Worm (Caenorhabditis elegans) whole organism, L3 larva: Measurements from ENCODE around the gene ZK1098.11.

Experiments used
- R02D3.7 ChIP-seq: fragments of 150-350 bp; optimal IDR thresholded peaks from 2 replicates; lab custom pipeline; 2014; ENCODE audit warnings: missing biosample characterization, missing genetic modification characterization
- ZK546.5 ChIP-seq: sonication (generic microtip); optimal IDR thresholded peaks from 2 replicates; lab custom pipeline; 2017; ENCODE audit warnings: missing biosample characterization, missing genetic modification characterization
- ama-1 ChIP-seq: fragments of 150-350 bp; optimal IDR thresholded peaks from 2 replicates; lab custom pipeline; 2018
- ceh-16 ChIP-seq: sonication (generic microtip); optimal IDR thresholded peaks from 2 replicates; lab custom pipeline; 2017; ENCODE audit warnings: missing biosample characterization, missing genetic modification characterization
- ceh-82 ChIP-seq: fragments of 150-350 bp; optimal IDR thresholded peaks from 2 replicates; lab custom pipeline; 2014; ENCODE audit warnings: missing biosample characterization, missing genetic modification characterization
- ceh-9 ChIP-seq: sonication (generic microtip); optimal IDR thresholded peaks from 2 replicates; lab custom pipeline; 2018; ENCODE audit warnings: missing biosample characterization, missing genetic modification characterization
- egl-27 ChIP-seq: sonication (generic microtip); optimal IDR thresholded peaks from 4 replicates; lab custom pipeline; 2017; ENCODE audit warnings: missing biosample characterization, missing genetic modification reagents, missing genetic modification characterization
- elt-1 ChIP-seq: fragments of 150-350 bp; optimal IDR thresholded peaks from 2 replicates; lab custom pipeline; 2014; ENCODE audit warnings: missing biosample characterization, missing genetic modification characterization
- elt-2 ChIP-seq: sonication (generic microtip); optimal IDR thresholded peaks from 2 replicates; lab custom pipeline; 2016; ENCODE audit warnings: missing genetic modification reagents, mild to moderate bottlenecking, missing genetic modification characterization, missing compliant biosample characterization
- elt-3 ChIP-seq, 3 experiments: fragments of 150-350 bp in 1 of 3; sonication (generic microtip) in 2 of 3; optimal IDR thresholded peaks; 2 replicates in 2 of 3; 4 replicates in 1 of 3; lab custom pipeline; 2014 to 2017; ENCODE audit warnings: missing biosample characterization in 3 of 3, missing genetic modification characterization in 3 of 3
- eor-1 ChIP-seq, 2 experiments: fragments of 150-350 bp; optimal IDR thresholded peaks; 2 replicates each; lab custom pipeline; 2014 to 2018; ENCODE audit warnings: missing biosample characterization in 2 of 2, missing genetic modification characterization in 2 of 2
- fkh-10 ChIP-seq: sonication (generic microtip); optimal IDR thresholded peaks from 2 replicates; lab custom pipeline; 2017; ENCODE audit warnings: missing biosample characterization, missing genetic modification reagents, missing genetic modification characterization
- fkh-2 ChIP-seq: fragments of 150-350 bp; optimal IDR thresholded peaks from 2 replicates; lab custom pipeline; 2014; ENCODE audit warnings: missing biosample characterization, missing genetic modification reagents, missing genetic modification characterization
- fos-1 ChIP-seq: fragments of 150-350 bp; optimal IDR thresholded peaks from 2 replicates; lab custom pipeline; 2014; ENCODE audit warnings: missing biosample characterization, missing genetic modification characterization
- hmg-11 ChIP-seq: sonication (generic microtip); optimal IDR thresholded peaks from 2 replicates; lab custom pipeline; 2016; ENCODE audit warnings: missing genetic modification characterization, missing compliant biosample characterization
- jun-1 ChIP-seq: fragments of 150-350 bp; optimal IDR thresholded peaks from 2 replicates; lab custom pipeline; 2014; ENCODE audit warnings: missing biosample characterization, missing genetic modification reagents, missing genetic modification characterization
- lin-15B ChIP-seq: fragments of 150-350 bp; optimal IDR thresholded peaks from 2 replicates; lab custom pipeline; 2014; ENCODE audit warnings: missing biosample characterization, missing genetic modification characterization
- lin-39 ChIP-seq: fragments of 150-350 bp; optimal IDR thresholded peaks from 2 replicates; lab custom pipeline; 2018; ENCODE audit warnings: missing biosample characterization, missing genetic modification reagents, missing genetic modification characterization
- lsy-12 ChIP-seq: sonication (generic microtip); optimal IDR thresholded peaks from 2 replicates; lab custom pipeline; 2016; ENCODE audit warnings: mild to moderate bottlenecking, missing genetic modification characterization, missing compliant biosample characterization
- nfya-1 ChIP-seq: sonication (generic microtip); optimal IDR thresholded peaks from 2 replicates; lab custom pipeline; 2017; ENCODE audit warnings: missing genetic modification characterization, mild to moderate bottlenecking, missing compliant biosample characterization, antibody characterized with exemption, moderate library complexity; ENCODE audit not compliant: insufficient read depth
- nhr-11 ChIP-seq: fragments of 150-350 bp; optimal IDR thresholded peaks from 2 replicates; lab custom pipeline; 2014; ENCODE audit warnings: missing biosample characterization, missing genetic modification characterization
- nhr-12 ChIP-seq: fragments of 150-350 bp; optimal IDR thresholded peaks from 2 replicates; lab custom pipeline; 2014; ENCODE audit warnings: missing biosample characterization, missing genetic modification characterization
- nhr-23 ChIP-seq: fragments of 150-350 bp; optimal IDR thresholded peaks from 2 replicates; lab custom pipeline; 2014; ENCODE audit warnings: missing biosample characterization, missing genetic modification reagents, missing genetic modification characterization
- nhr-237 ChIP-seq: fragments of 150-350 bp; optimal IDR thresholded peaks from 2 replicates; lab custom pipeline; 2014; ENCODE audit warnings: missing biosample characterization, missing genetic modification characterization
- nhr-28 ChIP-seq: fragments of 150-350 bp; optimal IDR thresholded peaks from 2 replicates; lab custom pipeline; 2014; ENCODE audit warnings: missing biosample characterization, missing genetic modification characterization
- nhr-67 ChIP-seq: fragments of 150-350 bp; optimal IDR thresholded peaks from 2 replicates; lab custom pipeline; 2014; ENCODE audit warnings: missing biosample characterization, missing genetic modification characterization
- nhr-76 ChIP-seq: fragments of 150-350 bp; sonication (generic microtip); optimal IDR thresholded peaks from 5 replicates; lab custom pipeline; 2014; ENCODE audit warnings: missing biosample characterization, missing genetic modification characterization
- nhr-77 ChIP-seq: fragments of 150-350 bp; optimal IDR thresholded peaks from 2 replicates; lab custom pipeline; 2014; ENCODE audit warnings: missing biosample characterization, missing genetic modification characterization
- pha-4 ChIP-seq: fragments of 150-350 bp; optimal IDR thresholded peaks from 2 replicates; lab custom pipeline; 2014; ENCODE audit warnings: missing biosample characterization, missing genetic modification reagents, missing genetic modification characterization
- sea-2 ChIP-seq: fragments of 150-350 bp; sonication (generic microtip); optimal IDR thresholded peaks from 4 replicates; lab custom pipeline; 2014; ENCODE audit warnings: missing biosample characterization, missing genetic modification reagents, missing genetic modification characterization
- skn-1 ChIP-seq: fragments of 150-350 bp; optimal IDR thresholded peaks from 2 replicates; lab custom pipeline; 2014; ENCODE audit warnings: missing biosample characterization, missing genetic modification characterization
- snpc-4 ChIP-seq: fragments of 150-350 bp; optimal IDR thresholded peaks from 2 replicates; lab custom pipeline; 2014; ENCODE audit warnings: missing biosample characterization, missing genetic modification characterization
- tbx-2 ChIP-seq: sonication (generic microtip); optimal IDR thresholded peaks from 2 replicates; lab custom pipeline; 2016; ENCODE audit warnings: mild to moderate bottlenecking, missing genetic modification characterization, missing compliant biosample characterization
- unc-39 ChIP-seq: sonication (generic microtip); optimal IDR thresholded peaks from 4 replicates; lab custom pipeline; 2017; ENCODE audit warnings: missing biosample characterization, missing genetic modification characterization
- unc-62 ChIP-seq: fragments of 150-350 bp; sonication (generic microtip); optimal IDR thresholded peaks from 4 replicates; lab custom pipeline; 2014; ENCODE audit warnings: missing biosample characterization, missing genetic modification reagents, missing genetic modification characterization
- ztf-4 ChIP-seq: fragments of 150-350 bp; optimal IDR thresholded peaks from 2 replicates; lab custom pipeline; 2014; ENCODE audit warnings: missing biosample characterization, missing genetic modification characterization

Gene ZK1098.11

ce11 chrIII:9558463-9558862, 2.1 kb downstream of the ZK1098.11 start, which contains the start of gene C48B4.6:
Gene C48B4.6 (minus strand): TSS chrIII:9558563.
- no peak for TF ChIP-seq elt-2 (tag; lab: Kevin White, UChicago)
- TF ChIP-seq ZK546.5 (tag; lab: Kevin White, UChicago), result no peak
- TF ChIP-seq fos-1 (tag; lab: Kevin White, UChicago), result no peak
- no peak for TF ChIP-seq ama-1 (lab: Kevin White, UChicago)
- TF ChIP-seq nhr-28, result no peak
- TF ChIP-seq ceh-16 (tag; lab: Kevin White, UChicago), result no peak
- TF ChIP-seq fkh-2 (tag; lab: Kevin White, UChicago), result no peak
- no peak for TF ChIP-seq nhr-23 (tag; lab: Kevin White, UChicago)
- TF ChIP-seq nhr-77 (tag; lab: Kevin White, UChicago), result no peak
- no peak for TF ChIP-seq ztf-4
- TF ChIP-seq ceh-82 (tag; lab: Kevin White, UChicago), result no peak
- no peak for TF ChIP-seq R02D3.7 (tag; lab: Kevin White, UChicago)
- TF ChIP-seq elt-1 (tag; lab: Kevin White, UChicago), result no peak
- TF ChIP-seq eor-1 (tag; optimal IDR thresholded peaks at IDR 0.05; lab: Kevin White, UChicago), result no peak
- no peak for TF ChIP-seq nhr-11 (tag; lab: Kevin White, UChicago)
- TF ChIP-seq nhr-237 (tag; lab: Kevin White, UChicago), result no peak
- no peak for TF ChIP-seq lin-15B (tag; lab: Kevin White, UChicago)

ce11 chrIII:9559381-9559881, 3.0 kb downstream of the ZK1098.11 start, which contains the start of gene C48B4.7:
Gene C48B4.7 (minus strand): TSS chrIII:9559431.
- TF ChIP-seq snpc-4 (tag; lab: Kevin White, UChicago) (no peak), egl-27 (tag; lab: Kevin White, UChicago) (no peak), eor-1 (tag; optimal IDR thresholded peaks at IDR 0.05; lab: Kevin White, UChicago) (no peak), skn-1 (tag; lab: Kevin White, UChicago) (no peak), jun-1 (tag; lab: Kevin White, UChicago) (no peak), elt-3 (tag; optimal IDR thresholded peaks at IDR 0.05; lab: Kevin White, UChicago) (no peak)
- TF ChIP-seq, all 47 proteins: peak for 0

ce11 chrIII:9561158-9561557, 4.8 kb downstream of the ZK1098.11 start, which contains the start of gene C48B4.8:
Gene C48B4.8 (minus strand): TSS chrIII:9561258.
- no peak for TF ChIP-seq sea-2
- TF ChIP-seq ZK546.5 (tag; lab: Kevin White, UChicago), result no peak
- no peak for TF ChIP-seq fkh-10
- no peak for TF ChIP-seq nhr-11 (tag; lab: Kevin White, UChicago)
- TF ChIP-seq lsy-12 (tag; lab: Kevin White, UChicago), result no peak
- no peak for TF ChIP-seq nhr-28
- TF ChIP-seq ama-1 (lab: Kevin White, UChicago), result no peak
- no peak for TF ChIP-seq nhr-77 (tag; lab: Kevin White, UChicago)
- no peak for TF ChIP-seq unc-62
- TF ChIP-seq lin-39 (tag; lab: Kevin White, UChicago), result no peak
- no peak for TF ChIP-seq pha-4 (tag; lab: Kevin White, UChicago)
- no peak for TF ChIP-seq ceh-82 (tag; lab: Kevin White, UChicago)
- TF ChIP-seq skn-1 (tag; lab: Kevin White, UChicago), result no peak
- no peak for TF ChIP-seq hmg-11 (tag; lab: Kevin White, UChicago)
- no peak for TF ChIP-seq nhr-67
- TF ChIP-seq, all 47 proteins: peak for 0

ce11 chrIII:9563235-9563634, 6.8 kb downstream of the ZK1098.11 start, which contains the start of gene C48B4.9:
Gene C48B4.9 (minus strand): TSS chrIII:9563335.
- TF ChIP-seq nhr-11 (tag; lab: Kevin White, UChicago) (no peak), lsy-12 (tag; lab: Kevin White, UChicago) (no peak), unc-39 (tag; lab: Kevin White, UChicago) (no peak), ceh-9 (tag; lab: Kevin White, UChicago) (no peak), nhr-76 (tag; lab: Kevin White, UChicago) (no peak), ceh-16 (tag; lab: Kevin White, UChicago) (no peak), nhr-237 (tag; lab: Kevin White, UChicago) (no peak), tbx-2 (no peak), skn-1 (tag; lab: Kevin White, UChicago) (no peak), jun-1 (tag; lab: Kevin White, UChicago) (no peak), ama-1 (lab: Kevin White, UChicago) (no peak), ztf-4 (no peak), ZK546.5 (tag; lab: Kevin White, UChicago) (no peak), nfya-1 (tag; lab: Kevin White, UChicago) (no peak), snpc-4 (tag; lab: Kevin White, UChicago) (no peak), nhr-12 (no peak), fkh-2 (tag; lab: Kevin White, UChicago) (no peak)
